Worm (Caenorhabditis elegans) whole organism, L4 larva: ENCODE data around the gene F49F1.18.

Experiments
- F49E8.2 ChIP-seq: sonication (generic microtip); optimal IDR thresholded peaks from 2 replicates; lab custom pipeline; 2016; ENCODE audit warnings: missing compliant biosample characterization, mild to moderate bottlenecking, missing genetic modification characterization, borderline replicate concordance
- R02D3.7 ChIP-seq: fragments of 150-350 bp; sonication (generic microtip); optimal IDR thresholded peaks from 3 replicates; lab custom pipeline; 2014; ENCODE audit warnings: missing biosample characterization, missing genetic modification characterization
- T20F7.1 ChIP-seq: fragments of 200-800 bp; sonication (Bioruptor generic); optimal IDR thresholded peaks from 2 replicates; lab custom pipeline; 2018; ENCODE audit warnings: mild to moderate bottlenecking, missing genetic modification characterization, missing compliant biosample characterization
- aly-2 ChIP-seq: sonication (generic microtip); optimal IDR thresholded peaks from 2 replicates; lab custom pipeline; 2018; ENCODE audit warnings: missing biosample characterization, missing genetic modification characterization
- ceh-28 ChIP-seq: fragments of 150-350 bp; optimal IDR thresholded peaks from 2 replicates; lab custom pipeline; 2014; ENCODE audit warnings: missing biosample characterization, missing genetic modification reagents, missing genetic modification characterization
- daf-19 ChIP-seq: fragments of 200-800 bp; sonication (Bioruptor generic); conservative IDR thresholded peaks from 2 replicates; pipeline ENCODE4 v1.3.6; 2022; ENCODE audit warnings: missing genetic modification characterization, missing compliant biosample characterization
- egl-43 ChIP-seq: fragments of 200-800 bp; sonication (Bioruptor generic); IDR thresholded peaks from 2 replicates; pipeline ENCODE4 v1.3.6; 2022; ENCODE audit warnings: missing genetic modification reagents, missing genetic modification characterization, missing compliant biosample characterization
- lin-29 ChIP-seq: fragments of 200-800 bp; sonication (Bioruptor generic); IDR thresholded peaks from 2 replicates; pipeline ENCODE4 v1.3.6; 2022; ENCODE audit warnings: missing genetic modification reagents, missing genetic modification characterization, missing compliant biosample characterization
- lin-39 ChIP-seq: fragments of 150-350 bp; optimal IDR thresholded peaks from 2 replicates; lab custom pipeline; 2014; ENCODE audit warnings: missing biosample characterization, missing genetic modification reagents, missing genetic modification characterization
- nhr-237 ChIP-seq: sonication (generic microtip); optimal IDR thresholded peaks from 2 replicates; lab custom pipeline; 2017; ENCODE audit warnings: missing biosample characterization, missing genetic modification characterization
- nhr-42 ChIP-seq: fragments of 200-800 bp; sonication (Bioruptor generic); IDR thresholded peaks from 2 replicates; pipeline ENCODE4 v1.3.6; 2022; ENCODE audit warnings: missing genetic modification characterization, missing compliant biosample characterization
- nhr-6 ChIP-seq: fragments of 150-350 bp; optimal IDR thresholded peaks from 2 replicates; lab custom pipeline; 2014; ENCODE audit warnings: missing biosample characterization, missing genetic modification characterization
- saeg-2 ChIP-seq: fragments of 200-800 bp; sonication (Bioruptor generic); IDR thresholded peaks from 2 replicates; pipeline ENCODE4 v1.3.6; 2022; ENCODE audit warnings: missing genetic modification reagents, missing genetic modification characterization, missing compliant biosample characterization
- unc-130 ChIP-seq: sonication (generic microtip); optimal IDR thresholded peaks from 2 replicates; lab custom pipeline; 2016; ENCODE audit warnings: missing genetic modification reagents, missing genetic modification characterization, missing compliant biosample characterization

DNA sequence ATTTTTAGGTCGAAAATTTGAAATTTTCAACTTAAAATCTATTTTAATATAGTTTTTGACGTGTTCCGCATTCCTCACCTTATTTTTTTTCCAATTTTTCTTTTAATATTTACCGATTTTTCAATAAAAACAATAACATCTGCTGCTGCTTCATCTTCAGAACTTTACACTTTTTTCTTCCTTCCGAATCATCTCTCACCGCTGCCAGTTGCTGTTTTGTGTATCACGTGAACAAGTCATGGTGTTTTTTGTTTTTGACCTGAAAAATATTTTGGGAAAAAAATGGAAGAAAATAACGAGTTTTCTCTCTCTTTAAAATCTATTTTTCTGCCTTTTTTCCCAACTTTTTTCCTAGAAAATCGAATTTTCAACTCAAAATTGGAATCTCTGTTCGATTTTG is 40.4 kb downstream of the F49F1.18 start:
- TF ChIP-seq nhr-42 (GFP tag; lab: Robert Waterston, UW) (no peak), lin-39 (no peak), aly-2 (tag; lab: Kevin White, UChicago) (no peak), egl-43 (GFP tag; lab: Robert Waterston, UW) (no peak), nhr-237 (tag; lab: Kevin White, UChicago) (no peak), F49E8.2 (no peak), lin-29 (GFP tag; lab: Robert Waterston, UW) (no peak), saeg-2 (GFP tag; lab: Robert Waterston, UW) (no peak), T20F7.1 (no peak), unc-130 (GFP tag; lab: Kevin White, UChicago) (no peak), R02D3.7 (tag; lab: Kevin White, UChicago) (no peak), nhr-6 (tag; lab: Kevin White, UChicago) (no peak), daf-19 (no peak), ceh-28 (tag; lab: Kevin White, UChicago) (no peak)
